Worm (Caenorhabditis elegans) whole organism, L2 larva: ENCODE measurements around the gene lmp-2.

Source experiments
- F13H6.1 ChIP-seq: sonication (generic microtip); optimal IDR thresholded peaks from 2 replicates; lab custom pipeline; 2016; ENCODE audit warnings: missing genetic modification characterization, missing compliant biosample characterization
- ama-1 ChIP-seq: fragments of 150-350 bp; optimal IDR thresholded peaks from 2 replicates; lab custom pipeline; 2018; ENCODE audit warnings: inconsistent platforms
- blmp-1 ChIP-seq: sonication (generic microtip); optimal IDR thresholded peaks from 2 replicates; lab custom pipeline; 2017; ENCODE audit warnings: missing genetic modification characterization, mild to moderate bottlenecking, missing compliant biosample characterization, antibody characterized with exemption, moderate library complexity; ENCODE audit not compliant: insufficient read depth
- ceh-82 ChIP-seq: fragments of 150-350 bp; optimal IDR thresholded peaks from 2 replicates; lab custom pipeline; 2014; ENCODE audit warnings: missing biosample characterization, missing genetic modification characterization
- lin-11 ChIP-seq: fragments of 150-350 bp; sonication (generic microtip); optimal IDR thresholded peaks from 2 replicates; lab custom pipeline; 2014; ENCODE audit warnings: missing biosample characterization, missing genetic modification characterization, inconsistent platforms, mixed read lengths
- nhr-11 ChIP-seq: fragments of 150-350 bp; optimal IDR thresholded peaks from 2 replicates; lab custom pipeline; 2014; ENCODE audit warnings: missing biosample characterization, missing genetic modification characterization
- nhr-237 ChIP-seq: fragments of 150-350 bp; optimal IDR thresholded peaks from 2 replicates; lab custom pipeline; 2014; ENCODE audit warnings: missing biosample characterization, missing genetic modification characterization
- nhr-77 ChIP-seq: fragments of 150-350 bp; optimal IDR thresholded peaks from 2 replicates; lab custom pipeline; 2014; ENCODE audit warnings: missing biosample characterization, missing genetic modification characterization
- sma-3 ChIP-seq: sonication (generic microtip); optimal IDR thresholded peaks from 2 replicates; lab custom pipeline; 2016; ENCODE audit warnings: missing genetic modification reagents, missing genetic modification characterization, missing compliant biosample characterization
- zag-1 ChIP-seq: fragments of 150-350 bp; optimal IDR thresholded peaks from 2 replicates; lab custom pipeline; 2014; ENCODE audit warnings: missing biosample characterization, missing genetic modification characterization
- ztf-1 ChIP-seq: fragments of 200-800 bp; sonication (Bioruptor generic); conservative IDR thresholded peaks from 2 replicates; pipeline ENCODE4 v1.3.6; 2022; ENCODE audit warnings: missing genetic modification characterization, missing compliant biosample characterization

DNA sequence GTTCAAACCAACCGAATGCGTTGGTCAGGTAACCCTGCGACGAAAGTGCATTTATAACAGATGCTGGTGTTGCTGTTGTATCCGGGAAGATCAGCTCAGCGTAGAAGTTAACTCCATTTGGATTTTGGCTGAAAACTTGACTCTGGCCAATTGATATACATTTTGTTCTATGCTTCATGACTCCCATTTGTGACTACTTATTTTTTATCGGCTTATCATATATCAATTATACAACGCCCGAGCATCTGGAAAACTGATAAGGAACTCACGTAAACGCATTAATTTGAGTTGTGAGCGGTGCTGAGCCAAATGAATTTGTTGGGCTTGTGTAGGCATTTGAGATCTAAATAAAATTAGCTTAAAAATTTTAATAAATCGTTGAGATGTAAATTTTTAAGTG, 22.0 kb downstream of the lmp-2 start:
- TF ChIP-seq nhr-77 (no peak), sma-3 (no peak), nhr-11 (tag; lab: Kevin White, UChicago) (no peak), ceh-82 (no peak), nhr-237 (no peak), ztf-1 (GFP tag; lab: Robert Waterston, UW) (no peak), zag-1 (no peak), lin-11 (tag; lab: Kevin White, UChicago) (no peak), blmp-1 (tag; lab: Kevin White, UChicago) (no peak), F13H6.1 (tag; lab: Kevin White, UChicago) (no peak), ama-1 (no peak)
